Fruit fly (Drosophila melanogaster): ENCODE results near the gene Galk.

The Galk gene

dm6 chr3L:9033999-9034626 is 48.2 kb upstream of the Galk start (continued):
- TF ChIP-seq HLH3B (GFP tag; IDR thresholded peaks at IDR 0.05) (peak; percentile 74), Awh (GFP tag; IDR thresholded peaks at IDR 0.05) (peak; percentile 70), zen (tag; optimal IDR thresholded peaks at IDR 0.05) (peak; percentile 92), CG12299 (tag; optimal IDR thresholded peaks at IDR 0.05) (no peak), GATAe (GFP tag; conservative IDR thresholded peaks at IDR 0.05) (no peak), Usf (GFP tag; optimal IDR thresholded peaks at IDR 0.05) (no peak), CG3838 (GFP tag; optimal IDR thresholded peaks at IDR 0.05) (no peak), NFAT (GFP tag; IDR thresholded peaks at IDR 0.05) (no peak), lola (GFP tag; optimal IDR thresholded peaks at IDR 0.05) (peak in 1 of 3 experiments; percentile 72), klu (GFP tag; IDR thresholded peaks at IDR 0.05) (no peak; the same call in 1 of the 2 replicates), CG11695 (GFP tag; IDR thresholded peaks at IDR 0.05) (0 out of 3 replicates have a peak, but pooled peaks have one; percentile 52), C15 (GFP tag; IDR thresholded peaks at IDR 0.05) (no peak), zfh1 (GFP tag; IDR thresholded peaks at IDR 0.05) (peak; percentile 89), bowl (GFP tag; IDR thresholded peaks at IDR 0.05) (no peak), CG8290 (GFP tag; optimal IDR thresholded peaks at IDR 0.05) (no peak), CG8290 (tag; optimal IDR thresholded peaks at IDR 0.05) (no peak), Max (GFP tag; optimal IDR thresholded peaks at IDR 0.05) (peak; percentile 56), pros (GFP tag; optimal IDR thresholded peaks at IDR 0.05) (no peak), CG16863 (GFP tag; optimal IDR thresholded peaks at IDR 0.05) (peak; percentile 59), sc (optimal IDR thresholded peaks at IDR 0.05) (no peak), sc (GFP tag; optimal IDR thresholded peaks at IDR 0.05) (peak; percentile 46), dmrt99B (tag; optimal IDR thresholded peaks at IDR 0.05) (peak; percentile 81), CG4424 (GFP tag; optimal IDR thresholded peaks at IDR 0.05) (peak; percentile 83), Atf3 (GFP tag; optimal IDR thresholded peaks at IDR 0.05) (peak; percentile 28), CG11504 (tag; optimal IDR thresholded peaks at IDR 0.05) (peak; percentile 80), grau (tag; optimal IDR thresholded peaks at IDR 0.05) (peak; percentile 41), vnd (GFP tag; IDR thresholded peaks at IDR 0.05; ENCODE audit: partially characterized antibody) (no peak), CG15696 (tag; optimal IDR thresholded peaks at IDR 0.05) (peak; percentile 73), CG31224 (GFP tag; IDR thresholded peaks at IDR 0.05) (peak; percentile 18; the same call in 1 of the 2 replicates), B-H2 (GFP tag; optimal IDR thresholded peaks at IDR 0.05) (no peak), croc (GFP tag; conservative IDR thresholded peaks at IDR 0.05) (peak; percentile 77), Ptx1 (GFP tag; IDR thresholded peaks at IDR 0.05) (peak; percentile 70), CG8944 (GFP tag; optimal IDR thresholded peaks at IDR 0.05) (peak; percentile 22), H2.0 (GFP tag; IDR thresholded peaks at IDR 0.05) (peak; percentile 62), Gug (GFP tag; IDR thresholded peaks at IDR 0.05) (peak; percentile 33; the same call in 2 of the 4 replicates), danr (GFP tag; IDR thresholded peaks at IDR 0.05) (peak; percentile 65), Six4 (GFP tag; optimal IDR thresholded peaks at IDR 0.05) (peak; percentile 48), lov (optimal IDR thresholded peaks at IDR 0.05) (no peak), lov (GFP tag; IDR thresholded peaks at IDR 0.05) (peak; percentile 34; the same call in 1 of the 3 replicates), Dp (GFP tag; optimal IDR thresholded peaks at IDR 0.05) (no peak), CG32532 (GFP tag; IDR thresholded peaks at IDR 0.05) (0 out of 2 replicates have a peak, but pooled peaks have one; percentile 12), tap (tag; optimal IDR thresholded peaks at IDR 0.05) (peak; percentile 74), CG31388 (GFP tag; optimal IDR thresholded peaks at IDR 0.05) (peak; percentile 39), CG12942 (GFP tag; optimal IDR thresholded peaks at IDR 0.05) (no peak), Dad (GFP tag; optimal IDR thresholded peaks at IDR 0.05) (peak; percentile 30), HHEX (GFP tag; optimal IDR thresholded peaks at IDR 0.05) (peak; percentile 31), Med (GFP tag) (peak; percentile 85), CG3995 (GFP tag; optimal IDR thresholded peaks at IDR 0.05) (no peak), gce (GFP tag; IDR thresholded peaks at IDR 0.05) (peak; percentile 81), nom (GFP tag; optimal IDR thresholded peaks at IDR 0.05) (peak; percentile 61), Drgx (GFP tag; IDR thresholded peaks at IDR 0.05) (peak; percentile 27; the same call in 1 of the 2 replicates)
